Fruit fly (Drosophila melanogaster) whole organism, embryonic: ENCODE measurements around the gene gammaCOP.

Source experiments
- B-H1 ChIP-seq: fragments of 200-800 bp; sonication (Bioruptor generic); IDR thresholded peaks from 3 replicates; pipeline ENCODE4 v1.3.6; 2022; ENCODE audit warnings: missing biosample characterization, missing genetic modification characterization
- BEAF-32 ChIP-seq: fragments of 200-800 bp; sonication (Bioruptor generic); optimal IDR thresholded peaks from 3 replicates; lab custom pipeline; 2017; ENCODE audit warnings: missing biosample characterization, missing genetic modification characterization, mild to moderate bottlenecking, moderate library complexity, missing genetic modification reagents
- CG10267 ChIP-seq: fragments of 200-800 bp; sonication (Bioruptor generic); optimal IDR thresholded peaks from 2 replicates; lab custom pipeline; 2018; ENCODE audit warnings: missing biosample characterization, mild to moderate bottlenecking, missing genetic modification characterization, moderate library complexity
- CG10274 ChIP-seq: fragments of 200-800 bp; sonication (Bioruptor generic); optimal IDR thresholded peaks from 3 replicates; lab custom pipeline; 2017; ENCODE audit warnings: missing biosample characterization, mild to moderate bottlenecking, missing genetic modification characterization
- CG10431 ChIP-seq: fragments of 200-800 bp; sonication (Bioruptor generic); optimal IDR thresholded peaks from 3 replicates; lab custom pipeline; 2018; ENCODE audit warnings: missing biosample characterization, mild to moderate bottlenecking, missing genetic modification characterization
- CG10565 ChIP-seq: fragments of 200-800 bp; sonication (Bioruptor generic); optimal IDR thresholded peaks from 3 replicates; lab custom pipeline; 2016; ENCODE audit warnings: missing biosample characterization, mild to moderate bottlenecking, missing genetic modification characterization
- CG11093 ChIP-seq: fragments of 200-800 bp; sonication (Bioruptor generic); IDR thresholded peaks from 3 replicates; pipeline ENCODE4 v1.3.6; 2022; ENCODE audit warnings: missing biosample characterization, missing genetic modification characterization
- CG11696 ChIP-seq: fragments of 200-800 bp; sonication (Bioruptor generic); IDR thresholded peaks from 2 replicates; pipeline ENCODE4 v1.3.6; 2022; ENCODE audit warnings: missing biosample characterization, missing genetic modification characterization
- CG12155 ChIP-seq: fragments of 200-800 bp; sonication (Bioruptor generic); optimal IDR thresholded peaks from 3 replicates; lab custom pipeline; 2016; ENCODE audit warnings: missing biosample characterization, missing genetic modification characterization
- CG1233 ChIP-seq: fragments of 200-800 bp; sonication (Bioruptor generic); optimal IDR thresholded peaks from 4 replicates; lab custom pipeline; 2018; ENCODE audit warnings: missing biosample characterization, mild to moderate bottlenecking, missing genetic modification characterization
- CG12744 ChIP-seq: fragments of 200-800 bp; sonication (Bioruptor generic); optimal IDR thresholded peaks from 2 replicates; lab custom pipeline; 2016; ENCODE audit warnings: missing biosample characterization, missing genetic modification characterization
- CG14441 ChIP-seq: fragments of 200-800 bp; sonication (Bioruptor generic); IDR thresholded peaks from 2 replicates; pipeline ENCODE4 v1.3.6; 2022; ENCODE audit warnings: missing biosample characterization, missing genetic modification characterization
- CG14667 ChIP-seq: fragments of 200-800 bp; sonication (Bioruptor generic); IDR thresholded peaks from 2 replicates; pipeline ENCODE4 v1.3.6; 2022; ENCODE audit warnings: missing biosample characterization, missing genetic modification characterization
- CG2120 ChIP-seq: fragments of 200-800 bp; sonication (Bioruptor generic); optimal IDR thresholded peaks from 3 replicates; lab custom pipeline; 2016; ENCODE audit warnings: missing biosample characterization, missing genetic modification characterization
- CG34376 ChIP-seq: fragments of 200-800 bp; sonication (Bioruptor generic); optimal IDR thresholded peaks from 2 replicates; lab custom pipeline; 2018; ENCODE audit warnings: missing biosample characterization, mild to moderate bottlenecking, missing genetic modification characterization
- CG43689 ChIP-seq: fragments of 200-800 bp; sonication (Bioruptor generic); IDR thresholded peaks from 2 replicates; pipeline ENCODE4 v1.3.6; 2022; ENCODE audit warnings: missing biosample characterization, missing genetic modification characterization
- CG6813 ChIP-seq: fragments of 200-800 bp; sonication (Bioruptor generic); optimal IDR thresholded peaks from 2 replicates; lab custom pipeline; 2017; ENCODE audit warnings: missing biosample characterization, missing genetic modification characterization, mild to moderate bottlenecking, moderate library complexity, missing genetic modification reagents
- CG7963 ChIP-seq: fragments of 200-800 bp; sonication (Bioruptor generic); IDR thresholded peaks from 3 replicates; pipeline ENCODE4 v1.3.6; 2022; ENCODE audit warnings: missing biosample characterization, missing genetic modification characterization; ENCODE audit not compliant: partially characterized antibody
- CG8478 ChIP-seq: fragments of >200 bp; optimal IDR thresholded peaks from 2 replicates; lab custom pipeline; 2018
- Chrac-16 ChIP-seq: fragments of 200-800 bp; sonication (Bioruptor generic); optimal IDR thresholded peaks from 3 replicates; lab custom pipeline; 2016; ENCODE audit warnings: missing biosample characterization, missing genetic modification characterization
- CoRest ChIP-seq: fragments of 200-800 bp; sonication (Bioruptor generic); optimal IDR thresholded peaks from 3 replicates; lab custom pipeline; 2018; ENCODE audit warnings: missing biosample characterization, mild to moderate bottlenecking, missing genetic modification characterization, moderate library complexity
- D ChIP-seq, 2 experiments: fragments of 200-800 bp in 1 of 2; fragments of >200 bp in 1 of 2; sonication (Bioruptor generic) in 1 of 2; optimal IDR thresholded peaks; 2 replicates in 1 of 2; 3 replicates in 1 of 2; lab custom pipeline; 2017; ENCODE audit warnings: mild to moderate bottlenecking in 1 of 2, missing biosample characterization in 1 of 2, missing genetic modification characterization in 1 of 2, missing genetic modification reagents in 1 of 2
- Dfd ChIP-seq, 2 experiments: fragments of >200 bp; optimal IDR thresholded peaks; 2 replicates each; lab custom pipeline; 2017; ENCODE audit warnings: missing biosample characterization in 2 of 2, missing genetic modification characterization in 2 of 2
- Doc2 ChIP-seq: fragments of 200-800 bp; sonication (Bioruptor generic); IDR thresholded peaks from 2 replicates; pipeline ENCODE4 v1.3.6; 2022; ENCODE audit warnings: missing biosample characterization, missing genetic modification characterization
- Doc3 ChIP-seq: fragments of 200-800 bp; sonication (Bioruptor generic); IDR thresholded peaks from 3 replicates; pipeline ENCODE4 v1.3.6; 2022; ENCODE audit warnings: missing biosample characterization, missing genetic modification characterization; ENCODE audit not compliant: partially characterized antibody
- Drgx ChIP-seq: fragments of 200-800 bp; sonication (Bioruptor generic); IDR thresholded peaks from 2 replicates; pipeline ENCODE4 v1.3.6; 2022; ENCODE audit warnings: missing biosample characterization, missing genetic modification characterization
- Fer2 ChIP-seq: fragments of 200-800 bp; sonication (Bioruptor generic); optimal IDR thresholded peaks from 2 replicates; lab custom pipeline; 2018; ENCODE audit warnings: missing biosample characterization, mild to moderate bottlenecking, missing genetic modification characterization, moderate library complexity
- H15 ChIP-seq: fragments of 200-800 bp; sonication (Bioruptor generic); IDR thresholded peaks from 3 replicates; pipeline ENCODE4 v1.3.6; 2022; ENCODE audit warnings: missing biosample characterization, missing genetic modification characterization
- Hey ChIP-seq: fragments of 200-800 bp; sonication (Bioruptor generic); optimal IDR thresholded peaks from 3 replicates; lab custom pipeline; 2018; ENCODE audit warnings: missing biosample characterization, mild to moderate bottlenecking, missing genetic modification characterization
- Meics ChIP-seq: fragments of 200-800 bp; sonication (Bioruptor generic); optimal IDR thresholded peaks from 2 replicates; lab custom pipeline; 2017; ENCODE audit warnings: missing biosample characterization, mild to moderate bottlenecking, missing genetic modification characterization
- Mrtf ChIP-seq: fragments of 200-800 bp; sonication (Bioruptor generic); IDR thresholded peaks from 3 replicates; pipeline ENCODE4 v1.3.6; 2022; ENCODE audit warnings: missing biosample characterization, missing genetic modification characterization
- Myb ChIP-seq: fragments of 200-800 bp; sonication (Bioruptor generic); optimal IDR thresholded peaks from 2 replicates; lab custom pipeline; 2016; ENCODE audit warnings: missing biosample characterization, missing genetic modification characterization
- Nf-YC ChIP-seq: fragments of 200-800 bp; optimal IDR thresholded peaks from 3 replicates; lab custom pipeline; 2019; ENCODE audit warnings: missing biosample characterization, mild to moderate bottlenecking, missing genetic modification characterization, moderate library complexity
- Ptx1 ChIP-seq: fragments of 200-800 bp; sonication (Bioruptor generic); IDR thresholded peaks from 2 replicates; pipeline ENCODE4 v1.3.6; 2022; ENCODE audit warnings: missing biosample characterization, missing genetic modification characterization
- TFAM ChIP-seq: fragments of 200-800 bp; sonication (Bioruptor generic); optimal IDR thresholded peaks from 2 replicates; lab custom pipeline; 2017; ENCODE audit warnings: missing biosample characterization, missing genetic modification characterization, inconsistent platforms
- ap ChIP-seq: fragments of 200-800 bp; sonication (Bioruptor generic); IDR thresholded peaks from 2 replicates; pipeline ENCODE4 v1.3.6; 2022; ENCODE audit warnings: missing biosample characterization, missing genetic modification characterization
- dmrt99B ChIP-seq: fragments of 200-800 bp; sonication (Bioruptor generic); optimal IDR thresholded peaks from 2 replicates; lab custom pipeline; 2018; ENCODE audit warnings: missing biosample characterization, mild to moderate bottlenecking, missing genetic modification characterization, moderate library complexity
- gem ChIP-seq: fragments of 200-800 bp; sonication (Bioruptor generic); optimal IDR thresholded peaks from 2 replicates; lab custom pipeline; 2019; ENCODE audit warnings: missing biosample characterization, mild to moderate bottlenecking, missing genetic modification characterization, moderate library complexity
- gfzf ChIP-seq: fragments of 200-800 bp; sonication (Bioruptor generic); optimal IDR thresholded peaks from 2 replicates; lab custom pipeline; 2016; ENCODE audit warnings: missing biosample characterization, mild to moderate bottlenecking, missing genetic modification characterization, moderate library complexity
- hb ChIP-seq: fragments of 200-800 bp; sonication (Bioruptor generic); IDR thresholded peaks from 3 replicates; pipeline ENCODE4 v1.3.6; 2022; ENCODE audit warnings: missing biosample characterization, missing genetic modification characterization; ENCODE audit not compliant: partially characterized antibody
- hth ChIP-seq: fragments of >200 bp; optimal IDR thresholded peaks from 2 replicates; lab custom pipeline; 2017; ENCODE audit warnings: inconsistent platforms
- kni ChIP-seq: fragments of 200-800 bp; sonication (Bioruptor generic); optimal IDR thresholded peaks from 3 replicates; lab custom pipeline; 2017; ENCODE audit warnings: mild to moderate bottlenecking, missing biosample characterization, missing genetic modification reagents, missing genetic modification characterization
- mld ChIP-seq: fragments of 200-800 bp; sonication (Bioruptor generic); IDR thresholded peaks from 3 replicates; pipeline ENCODE4 v1.3.6; 2022; ENCODE audit warnings: missing biosample characterization, missing genetic modification characterization; ENCODE audit not compliant: partially characterized antibody
- nau ChIP-seq: fragments of 200-800 bp; sonication (Bioruptor generic); optimal IDR thresholded peaks from 3 replicates; lab custom pipeline; 2017; ENCODE audit warnings: missing biosample characterization, mild to moderate bottlenecking, missing genetic modification characterization, missing genetic modification reagents
- slbo ChIP-seq: fragments of 200-800 bp; sonication (Bioruptor generic); IDR thresholded peaks from 2 replicates; pipeline ENCODE4 v1.3.6; 2022; ENCODE audit warnings: missing biosample characterization, missing genetic modification characterization
- slp2 ChIP-seq: fragments of 200-800 bp; sonication (Bioruptor generic); optimal IDR thresholded peaks from 2 replicates; lab custom pipeline; 2016; ENCODE audit warnings: missing biosample characterization, missing genetic modification characterization
- so ChIP-seq: fragments of 200-800 bp; sonication (Bioruptor generic); IDR thresholded peaks from 3 replicates; pipeline ENCODE4 v1.3.6; 2022; ENCODE audit warnings: missing biosample characterization, missing genetic modification characterization
- trem ChIP-seq: fragments of 200-800 bp; optimal IDR thresholded peaks from 3 replicates; lab custom pipeline; 2019; ENCODE audit warnings: missing biosample characterization, mild to moderate bottlenecking, missing genetic modification characterization, moderate library complexity
- twi ChIP-seq: fragments of 200-800 bp; optimal IDR thresholded peaks from 2 replicates; lab custom pipeline; 2019; ENCODE audit warnings: missing biosample characterization, mild to moderate bottlenecking, missing genetic modification characterization, moderate library complexity
- unpg ChIP-seq: fragments of 200-800 bp; sonication (Bioruptor generic); optimal IDR thresholded peaks from 3 replicates; lab custom pipeline; 2018; ENCODE audit warnings: missing biosample characterization, mild to moderate bottlenecking, missing genetic modification characterization, moderate library complexity
- zf30C ChIP-seq: fragments of 200-800 bp; sonication (Bioruptor generic); optimal IDR thresholded peaks from 3 replicates; lab custom pipeline; 2018; ENCODE audit warnings: missing biosample characterization, mild to moderate bottlenecking, missing genetic modification characterization

Gene gammaCOP

DNA sequence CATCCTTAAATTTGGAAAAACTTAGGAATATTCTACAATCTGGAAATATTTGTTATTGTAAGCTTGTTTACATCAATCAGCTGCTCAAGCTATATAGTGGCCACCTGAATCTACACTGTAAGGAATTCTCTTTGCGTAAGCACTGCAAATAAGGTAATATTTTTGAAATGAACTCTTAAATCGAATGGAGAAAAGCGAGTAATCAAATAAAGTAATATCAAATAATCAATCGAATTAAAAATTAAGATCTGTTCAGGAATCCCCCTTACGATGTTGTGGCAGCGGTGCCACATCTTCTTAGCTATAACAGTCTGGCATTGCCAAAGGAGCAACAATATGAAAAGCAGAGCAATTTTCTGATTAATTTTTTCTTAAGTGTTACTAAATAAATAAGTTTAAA, 44.1 kb downstream of the gammaCOP start, which contains the start of the genes Mnat9 and CG1792 (continued):
- peak; percentile 99 for TF ChIP-seq CG43689
- peak; percentile 99 for TF ChIP-seq CG1233 (GFP tag; lab: Kevin White, UChicago)
- TF ChIP-seq CoRest (tag; lab: Kevin White, UChicago): peak; percentile 98
- TF ChIP-seq CG11696 (GFP tag; lab: Robert Waterston, UW): peak; percentile 97
- TF ChIP-seq CG10431 (GFP tag; lab: Kevin White, UChicago): peak; percentile 82
- TF ChIP-seq CG10565 (GFP tag; lab: Kevin White, UChicago): peak; percentile 95
- TF ChIP-seq twi (tag; lab: Kevin White, UChicago): peak; percentile 94
- peak; percentile 84 for TF ChIP-seq Nf-YC (tag; lab: Kevin White, UChicago)
- TF ChIP-seq Drgx (GFP tag; lab: Robert Waterston, UW): peak; percentile 99
- peak; percentile 82 for TF ChIP-seq Hey (tag; lab: Kevin White, UChicago)
- peak; percentile 93 for TF ChIP-seq CG34376 (GFP tag; lab: Kevin White, UChicago)
- no peak for TF ChIP-seq Dfd (GFP tag; optimal IDR thresholded peaks at IDR 0.05; lab: Kevin White, UChicago)
- no peak for TF ChIP-seq CG8478
- peak; percentile 73 for TF ChIP-seq kni (GFP tag; lab: Kevin White, UChicago)
- TF ChIP-seq hb (GFP tag; lab: Robert Waterston, UW): no peak
- TF ChIP-seq Myb (GFP tag; lab: Kevin White, UChicago): peak; percentile 91
- TF ChIP-seq BEAF-32: peak; percentile 53
- peak; percentile 96 for TF ChIP-seq Fer2 (tag; lab: Kevin White, UChicago)
- TF ChIP-seq B-H1 (GFP tag; lab: Robert Waterston, UW): peak; percentile 99
- TF ChIP-seq H15 (GFP tag; lab: Robert Waterston, UW): peak; percentile 99
- TF ChIP-seq slp2 (GFP tag; lab: Kevin White, UChicago): peak; percentile 98
- peak; percentile 100 for TF ChIP-seq CG14441
- peak; percentile 100 for TF ChIP-seq Ptx1
- TF ChIP-seq CG7963 (GFP tag; lab: Robert Waterston, UW): no peak
- peak; percentile 96 for TF ChIP-seq CG6813 (GFP tag; lab: Kevin White, UChicago)
- TF ChIP-seq gfzf (GFP tag; lab: Kevin White, UChicago): peak; percentile 54
- peak; percentile 99 for TF ChIP-seq Mrtf (GFP tag; lab: Robert Waterston, UW)
- TF ChIP-seq hth (lab: Kevin White, UChicago): no peak
- TF ChIP-seq Chrac-16 (GFP tag; lab: Kevin White, UChicago): peak; percentile 99
- TF ChIP-seq CG10274 (GFP tag; lab: Kevin White, UChicago): peak; percentile 87
- peak; percentile 83 for TF ChIP-seq zf30C
- peak; percentile 99 for TF ChIP-seq CG14667 (GFP tag; lab: Robert Waterston, UW)
- TF ChIP-seq nau (GFP tag; lab: Kevin White, UChicago): peak; percentile 97
- peak; percentile 92 for TF ChIP-seq TFAM (GFP tag; lab: Kevin White, UChicago)
- TF ChIP-seq CG10267 (tag; lab: Kevin White, UChicago): peak; percentile 93
- peak; percentile 98 for TF ChIP-seq CG11093 (GFP tag; lab: Robert Waterston, UW)
- peak; percentile 98 for TF ChIP-seq Meics (GFP tag; lab: Kevin White, UChicago)
- no peak for TF ChIP-seq Doc3
- TF ChIP-seq Doc2 (GFP tag; lab: Robert Waterston, UW): peak; percentile 97
- peak; percentile 98 for TF ChIP-seq dmrt99B
- peak; percentile 98 for TF ChIP-seq so (GFP tag; lab: Robert Waterston, UW)
- TF ChIP-seq CG12744 (GFP tag; lab: Kevin White, UChicago): peak; percentile 98
- peak; percentile 98 for TF ChIP-seq unpg (GFP tag; lab: Kevin White, UChicago)
- peak; percentile 99 for TF ChIP-seq ap (GFP tag; lab: Robert Waterston, UW)
- TF ChIP-seq gem (tag; lab: Kevin White, UChicago): peak; percentile 99
- TF ChIP-seq trem (tag; lab: Kevin White, UChicago): peak; percentile 96
- TF ChIP-seq slbo (GFP tag; lab: Robert Waterston, UW): peak; percentile 100
- TF ChIP-seq CG12155 (GFP tag; lab: Kevin White, UChicago): peak; percentile 98
- no peak for TF ChIP-seq mld (GFP tag; lab: Robert Waterston, UW)
- peak; percentile 99 for TF ChIP-seq CG2120 (GFP tag; lab: Kevin White, UChicago)
- TF ChIP-seq D (optimal IDR thresholded peaks at IDR 0.05; lab: Kevin White, UChicago): no peak
- TF ChIP-seq D (GFP tag; optimal IDR thresholded peaks at IDR 0.05; lab: Kevin White, UChicago): peak; percentile 96
